Worm (Caenorhabditis elegans) whole organism, late embryonic: Measurements from ENCODE around the gene F59D12.3.

Experiments used
- C38D4.7 ChIP-seq: fragments of 200-800 bp; sonication (Bioruptor generic); optimal IDR thresholded peaks from 2 replicates; lab custom pipeline; 2018; ENCODE audit warnings: mild to moderate bottlenecking, missing genetic modification characterization, moderate library complexity, missing compliant biosample characterization
- ama-1 ChIP-seq: fragments of 150-350 bp; optimal IDR thresholded peaks from 2 replicates; lab custom pipeline; 2014
- ceh-14 ChIP-seq: sonication (generic microtip); optimal IDR thresholded peaks from 2 replicates; lab custom pipeline; 2016; ENCODE audit warnings: missing genotype, missing genetic modification characterization, missing compliant biosample characterization
- dmd-4 ChIP-seq: sonication (generic microtip); optimal IDR thresholded peaks from 2 replicates; lab custom pipeline; 2016; ENCODE audit warnings: borderline replicate concordance, missing genetic modification characterization, missing compliant biosample characterization
- dve-1 ChIP-seq: sonication (generic microtip); optimal IDR thresholded peaks from 2 replicates; lab custom pipeline; 2017; ENCODE audit warnings: antibody characterized with exemption, mild to moderate bottlenecking, missing genetic modification characterization, missing compliant biosample characterization
- eyg-1 ChIP-seq: sonication (generic microtip); optimal IDR thresholded peaks from 2 replicates; lab custom pipeline; 2016; ENCODE audit warnings: missing genotype, missing genetic modification characterization, missing compliant biosample characterization
- fkh-10 ChIP-seq: fragments of 150-350 bp; optimal IDR thresholded peaks from 2 replicates; lab custom pipeline; 2014; ENCODE audit warnings: missing biosample characterization, missing genetic modification reagents, missing genetic modification characterization
- nhr-11 ChIP-seq: fragments of 150-350 bp; optimal IDR thresholded peaks from 2 replicates; lab custom pipeline; 2014; ENCODE audit warnings: missing biosample characterization, missing genetic modification characterization
- pha-2 ChIP-seq: sonication (generic microtip); optimal IDR thresholded peaks from 2 replicates; lab custom pipeline; 2017; ENCODE audit warnings: mild to moderate bottlenecking, missing genetic modification characterization, missing compliant biosample characterization
- pha-4 ChIP-seq: fragments of 150-350 bp; optimal IDR thresholded peaks from 2 replicates; lab custom pipeline; 2018; ENCODE audit warnings: missing biosample characterization, missing genetic modification reagents, missing genetic modification characterization
- pqm-1 ChIP-seq: sonication (generic microtip); optimal IDR thresholded peaks from 2 replicates; lab custom pipeline; 2016; ENCODE audit warnings: missing genetic modification characterization, missing compliant biosample characterization
- sox-2 ChIP-seq: fragments of 200-800 bp; sonication (Bioruptor generic); IDR thresholded peaks from 2 replicates; pipeline ENCODE4 v1.3.6; 2022; ENCODE audit warnings: missing genetic modification reagents, missing genetic modification characterization, missing compliant biosample characterization
- unc-42 ChIP-seq: sonication (generic microtip); optimal IDR thresholded peaks from 2 replicates; lab custom pipeline; 2016; ENCODE audit warnings: missing genotype, missing genetic modification characterization, missing compliant biosample characterization
- unc-55 ChIP-seq: sonication (generic microtip); optimal IDR thresholded peaks from 2 replicates; lab custom pipeline; 2017; ENCODE audit warnings: missing biosample characterization, missing genetic modification reagents, missing genetic modification characterization

DNA sequence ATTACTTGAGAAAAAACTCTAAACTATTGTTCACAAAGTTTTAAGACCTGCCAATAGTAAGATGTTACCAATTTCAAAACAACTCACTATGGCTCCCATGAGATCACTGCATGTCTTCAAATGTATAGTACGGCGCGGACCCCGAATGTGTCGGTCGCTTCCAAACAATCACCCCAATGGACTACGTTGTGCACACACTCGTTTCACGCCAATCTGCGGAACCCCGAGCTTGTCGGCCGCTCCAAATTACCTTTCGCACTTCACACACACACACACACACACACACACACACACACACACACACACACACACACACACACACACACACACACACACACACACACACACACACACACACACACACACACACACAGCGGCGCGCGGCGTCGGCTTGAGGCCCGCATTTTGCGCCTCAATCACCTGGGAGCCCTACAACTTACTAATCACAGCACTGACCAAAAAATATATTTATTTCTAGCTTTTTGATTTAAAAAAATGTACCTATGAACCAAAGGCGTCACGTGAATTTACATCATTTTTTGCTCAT lies 17.4 kb upstream of the F59D12.3 start:
- no peak for TF ChIP-seq nhr-11 (tag; lab: Kevin White, UChicago)
- no peak for TF ChIP-seq dve-1
- no peak for TF ChIP-seq dmd-4
- TF ChIP-seq pha-2 (tag; lab: Kevin White, UChicago): no peak
- no peak for TF ChIP-seq C38D4.7 (GFP tag; lab: Kevin White, UChicago)
- no peak for TF ChIP-seq ceh-14 (tag; lab: Kevin White, UChicago)
- no peak for TF ChIP-seq sox-2 (GFP tag; lab: Robert Waterston, UW)
- TF ChIP-seq unc-55 (GFP tag; lab: Kevin White, UChicago): no peak
- TF ChIP-seq pha-4 (tag; lab: Kevin White, UChicago): no peak
- no peak for TF ChIP-seq ama-1 (lab: Kevin White, UChicago)
- no peak for TF ChIP-seq fkh-10 (GFP tag; lab: Kevin White, UChicago)
- TF ChIP-seq pqm-1 (tag; lab: Kevin White, UChicago): no peak
- no peak for TF ChIP-seq unc-42 (tag; lab: Kevin White, UChicago)
- TF ChIP-seq eyg-1 (tag; lab: Kevin White, UChicago): no peak
